Worm (Caenorhabditis elegans): ENCODE measurements around the gene odr-8.

odr-8 gene

ce11 chrIV:6582604-6583003 lies at the start of gene odr-8:
Gene odr-8 (minus strand): TSS chrIV:6582704.
- no peak for TF ChIP-seq F16B12.6 (tag; optimal IDR thresholded peaks at IDR 0.05)
- no peak for TF ChIP-seq fos-1 (tag; optimal IDR thresholded peaks at IDR 0.05)
- TF ChIP-seq nhr-85 (tag), result no peak
- no peak for TF ChIP-seq C16A3.4 (tag; optimal IDR thresholded peaks at IDR 0.05)
- no peak for TF ChIP-seq pax-3 (tag; optimal IDR thresholded peaks at IDR 0.05)
- no peak for TF ChIP-seq nhr-47 (tag; optimal IDR thresholded peaks at IDR 0.05)

ce11 chrIV:6631704-6632272 lies 49.3 kb upstream of the odr-8 start, which contains the start of the genes cest-5.1 and C01B10.9:
Gene cest-5.1 (minus strand): TSS chrIV:6631754.
Gene C01B10.9 (plus strand): TSS chrIV:6632222.
- TF ChIP-seq fkh-8 (tag; optimal IDR thresholded peaks at IDR 0.05), result peak; percentile 81
- no peak for TF ChIP-seq ztf-4 (tag; optimal IDR thresholded peaks at IDR 0.05)
- TF ChIP-seq ets-5 (GFP tag; IDR thresholded peaks at IDR 0.05), result no peak
- no peak for TF ChIP-seq ceh-8 (GFP tag; optimal IDR thresholded peaks at IDR 0.05)
- no peak for TF ChIP-seq aly-2 (tag; optimal IDR thresholded peaks at IDR 0.05)
- TF ChIP-seq nhr-237 (tag; optimal IDR thresholded peaks at IDR 0.05), result no peak
- peak; percentile 48 for TF ChIP-seq zip-4 (GFP tag; optimal IDR thresholded peaks at IDR 0.05)
- peak; percentile 29 for TF ChIP-seq fos-1 (tag; optimal IDR thresholded peaks at IDR 0.05)
- TF ChIP-seq unc-130 (tag; optimal IDR thresholded peaks at IDR 0.05), result peak; percentile 58
- TF ChIP-seq elt-3 (tag; optimal IDR thresholded peaks at IDR 0.05), result peak in 1 of 6 experiments; percentile 46
- TF ChIP-seq hlh-4 (tag; optimal IDR thresholded peaks at IDR 0.05), result peak; percentile 28
- TF ChIP-seq jun-1 (tag; optimal IDR thresholded peaks at IDR 0.05), result peak; percentile 52
- TF ChIP-seq unc-30 (tag; optimal IDR thresholded peaks at IDR 0.05), result no peak
- TF ChIP-seq elt-2 (tag; optimal IDR thresholded peaks at IDR 0.05), result peak; percentile 67
- peak; percentile 77 for TF ChIP-seq skn-1 (tag; optimal IDR thresholded peaks at IDR 0.05)
- TF ChIP-seq snpc-4 (tag; optimal IDR thresholded peaks at IDR 0.05), result peak; percentile 53
- peak; percentile 3 for TF ChIP-seq nhr-11 (tag; optimal IDR thresholded peaks at IDR 0.05)
- TF ChIP-seq mab-9 (GFP tag; IDR thresholded peaks at IDR 0.05), result peak; percentile 67; the same call in 1 of the 2 replicates
- TF ChIP-seq Y116A8C.19 (tag; optimal IDR thresholded peaks at IDR 0.05; ENCODE audit: borderline replicate concordance), result peak; percentile 34
- TF ChIP-seq aha-1 (tag; optimal IDR thresholded peaks at IDR 0.05), result no peak
- peak in 1 of 2 experiments; percentile 90 for TF ChIP-seq ztf-11 (tag; optimal IDR thresholded peaks at IDR 0.05)
- TF ChIP-seq unc-86 (tag; optimal IDR thresholded peaks at IDR 0.05), result peak; percentile 78
- TF ChIP-seq unc-62 (GFP tag; optimal IDR thresholded peaks at IDR 0.05), result no peak
- no peak for TF ChIP-seq hpl-2 (GFP tag; optimal IDR thresholded peaks at IDR 0.05)
- TF ChIP-seq F16B12.6 (tag; optimal IDR thresholded peaks at IDR 0.05), result no peak
- TF ChIP-seq swsn-7 (tag; optimal IDR thresholded peaks at IDR 0.05), result peak; percentile 82
- TF ChIP-seq nhr-12 (tag; optimal IDR thresholded peaks at IDR 0.05), result no peak
- TF ChIP-seq vab-15 (tag; optimal IDR thresholded peaks at IDR 0.05), result peak; percentile 60
- TF ChIP-seq tlp-1 (tag; optimal IDR thresholded peaks at IDR 0.05), result no peak
- peak; percentile 86 for TF ChIP-seq pax-3 (tag; optimal IDR thresholded peaks at IDR 0.05)
- peak; percentile 36 for TF ChIP-seq nhr-77 (tag; optimal IDR thresholded peaks at IDR 0.05)
- peak; percentile 12 for TF ChIP-seq pag-3 (tag; optimal IDR thresholded peaks at IDR 0.05; ENCODE audit: borderline replicate concordance, insufficient read depth)
- peak; percentile 57; the same call in 1 of the 2 replicates for TF ChIP-seq grh-1 (GFP tag; IDR thresholded peaks at IDR 0.05)
- TF ChIP-seq ceh-63 (GFP tag; optimal IDR thresholded peaks at IDR 0.05), result no peak
- peak; percentile 96 for TF ChIP-seq lir-3 (tag; optimal IDR thresholded peaks at IDR 0.05; ENCODE audit: poor library complexity)
- TF ChIP-seq fkh-4 (tag; optimal IDR thresholded peaks at IDR 0.05; ENCODE audit: borderline replicate concordance), result peak; percentile 91
- peak; percentile 85 for TF ChIP-seq snu-23 (GFP tag; optimal IDR thresholded peaks at IDR 0.05)
- peak; percentile 82 for TF ChIP-seq xbp-1 (tag; optimal IDR thresholded peaks at IDR 0.05)
- peak; percentile 70 for TF ChIP-seq ceh-88 (GFP tag; IDR thresholded peaks at IDR 0.05)
- TF ChIP-seq mdl-1 (tag; optimal IDR thresholded peaks at IDR 0.05), result peak in 1 of 2 experiments; percentile 28
- peak; percentile 62 for TF ChIP-seq lin-15B (tag; optimal IDR thresholded peaks at IDR 0.05)
- TF ChIP-seq egl-13 (tag; optimal IDR thresholded peaks at IDR 0.05), result peak; percentile 83
- TF ChIP-seq nhr-19 (GFP tag; conservative IDR thresholded peaks at IDR 0.05), result peak; percentile 85
- TF ChIP-seq tbx-2 (tag; optimal IDR thresholded peaks at IDR 0.05), result peak; percentile 90
- TF ChIP-seq fkh-10 (GFP tag; optimal IDR thresholded peaks at IDR 0.05), result no peak
- no peak for TF ChIP-seq sptf-1 (tag; optimal IDR thresholded peaks at IDR 0.05)
- TF ChIP-seq lin-14 (GFP tag; optimal IDR thresholded peaks at IDR 0.05), result no peak
